Worm (Caenorhabditis elegans): ENCODE measurements around the gene F23B2.7.

The F23B2.7 gene

ce11 chrIV:9150175-9150574 lies at the start of gene F23B2.7:
Gene F23B2.7, plus strand, starts transcription at chrIV:9150475.
- TF ChIP-seq daf-16 (GFP tag; optimal IDR thresholded peaks at IDR 0.05) (no peak), daf-16 (tag; optimal IDR thresholded peaks at IDR 0.05) (no peak), T20F7.1 (GFP tag; optimal IDR thresholded peaks at IDR 0.05) (no peak), madf-9 (GFP tag; conservative IDR thresholded peaks at IDR 0.05) (no peak), spr-1 (tag; optimal IDR thresholded peaks at IDR 0.05) (no peak), ceh-62 (tag; optimal IDR thresholded peaks at IDR 0.05) (no peak)

- TF ChIP-seq Y105C5A.15 (GFP tag; IDR thresholded peaks at IDR 0.05) (no peak), unc-62 (GFP tag; optimal IDR thresholded peaks at IDR 0.05 in 1 of 2) (peak in 1 of 2 experiments; percentile 99), unc-62 (tag; optimal IDR thresholded peaks at IDR 0.05) (no peak)
Measured at ce11 chrIV:9100835-9101234, 49.4 kb upstream of the F23B2.7 start.

ce11 chrIV:9104071-9105016 lies 45.9 kb upstream of the F23B2.7 start, which contains the start of the genes C01F6.14 and fem-3:
Gene C01F6.14, minus strand, starts transcription at chrIV:9104121.
Gene fem-3, plus strand, starts transcription at chrIV:9104966.
- no peak for TF ChIP-seq php-3 (GFP tag; IDR thresholded peaks at IDR 0.05)
- peak; percentile 56 for TF ChIP-seq lin-38 (GFP tag; IDR thresholded peaks at IDR 0.05)
- peak in 1 of 2 experiments; percentile 42 for TF ChIP-seq lsy-2 (tag; optimal IDR thresholded peaks at IDR 0.05)
- TF ChIP-seq dpl-1 (GFP tag; optimal IDR thresholded peaks at IDR 0.05), result peak; percentile 53

- peak; percentile 26 for TF ChIP-seq hlh-30 (tag; optimal IDR thresholded peaks at IDR 0.05; ENCODE audit: insufficient read depth)
- no peak for TF ChIP-seq zfp-2 (tag; optimal IDR thresholded peaks at IDR 0.05)
- TF ChIP-seq pqm-1 (tag; optimal IDR thresholded peaks at IDR 0.05), result peak; percentile 22
- no peak for TF ChIP-seq ztf-11 (tag; optimal IDR thresholded peaks at IDR 0.05)
- peak in 1 of 2 experiments; percentile 67 for TF ChIP-seq lsy-2 (tag; optimal IDR thresholded peaks at IDR 0.05)
- TF ChIP-seq dve-1 (tag; optimal IDR thresholded peaks at IDR 0.05; ENCODE audit: insufficient read depth), result peak; percentile 30
- peak; percentile 60 for TF ChIP-seq mep-1 (tag; optimal IDR thresholded peaks at IDR 0.05)
- no peak for TF ChIP-seq F49E8.2 (tag; optimal IDR thresholded peaks at IDR 0.05; ENCODE audit: borderline replicate concordance)
- TF ChIP-seq ceh-28 (tag; optimal IDR thresholded peaks at IDR 0.05), result peak; percentile 13
- no peak for TF ChIP-seq pha-4 (GFP tag; IDR thresholded peaks at IDR 0.05)
- peak; percentile 66 for TF ChIP-seq pha-4 (tag; optimal IDR thresholded peaks at IDR 0.05)
- TF ChIP-seq lin-38 (GFP tag; IDR thresholded peaks at IDR 0.05), result peak; percentile 68
- TF ChIP-seq dpl-1 (GFP tag; optimal IDR thresholded peaks at IDR 0.05), result peak; percentile 42
- no peak for TF ChIP-seq madf-9 (GFP tag; conservative IDR thresholded peaks at IDR 0.05)
- TF ChIP-seq T20F7.1 (GFP tag; optimal IDR thresholded peaks at IDR 0.05), result peak; percentile 33
- no peak for TF ChIP-seq nhr-111 (GFP tag; optimal IDR thresholded peaks at IDR 0.05)
- TF ChIP-seq nhr-28 (tag; optimal IDR thresholded peaks at IDR 0.05), result peak; percentile 30
- TF ChIP-seq daf-16 (GFP tag; optimal IDR thresholded peaks at IDR 0.05), result no peak
- TF ChIP-seq daf-16 (tag; optimal IDR thresholded peaks at IDR 0.05), result peak; percentile 34
- peak; percentile 35 for TF ChIP-seq rbr-2 (tag; optimal IDR thresholded peaks at IDR 0.05)
- peak; percentile 62 for TF ChIP-seq nhr-6 (tag; optimal IDR thresholded peaks at IDR 0.05)
Measured at ce11 chrIV:9107464-9107863, 42.8 kb upstream of the F23B2.7 start.

- TF ChIP-seq daf-12 (tag; optimal IDR thresholded peaks at IDR 0.05) (no peak), F37D6.2 (tag; optimal IDR thresholded peaks at IDR 0.05) (no peak)
Measured at ce11 chrIV:9108631-9109030, 41.6 kb upstream of the F23B2.7 start, which contains the start of gene aly-1. Gene aly-1, plus strand, starts transcription at chrIV:9108931.

ce11 chrIV:9112019-9112418 lies 38.3 kb upstream of the F23B2.7 start:
- TF ChIP-seq mxl-3 (GFP tag; optimal IDR thresholded peaks at IDR 0.05) (peak; percentile 68), daf-16 (GFP tag; optimal IDR thresholded peaks at IDR 0.05) (no peak), daf-16 (tag; optimal IDR thresholded peaks at IDR 0.05) (peak; percentile 52), dpl-1 (GFP tag; optimal IDR thresholded peaks at IDR 0.05) (peak; percentile 15), mdt-29 (GFP tag; IDR thresholded peaks at IDR 0.05) (no peak), arid-1 (GFP tag; conservative IDR thresholded peaks at IDR 0.05) (no peak), daf-8 (GFP tag; IDR thresholded peaks at IDR 0.05) (no peak), nhr-28 (tag; optimal IDR thresholded peaks at IDR 0.05) (peak; percentile 80), cey-2 (tag; optimal IDR thresholded peaks at IDR 0.05; ENCODE audit: borderline replicate concordance, insufficient read depth) (peak; percentile 64), dmd-6 (GFP tag; IDR thresholded peaks at IDR 0.05) (peak; percentile 70), hlh-30 (tag; optimal IDR thresholded peaks at IDR 0.05; ENCODE audit: insufficient read depth) (peak; percentile 18), hlh-11 (tag; optimal IDR thresholded peaks at IDR 0.05) (peak; percentile 72), pqm-1 (tag; optimal IDR thresholded peaks at IDR 0.05) (peak; percentile 91), dve-1 (tag; optimal IDR thresholded peaks at IDR 0.05; ENCODE audit: insufficient read depth) (peak; percentile 57)
